Fruit fly (Drosophila melanogaster): Measurements from ENCODE around the gene Ir100a.

Gene Ir100a

DNA sequence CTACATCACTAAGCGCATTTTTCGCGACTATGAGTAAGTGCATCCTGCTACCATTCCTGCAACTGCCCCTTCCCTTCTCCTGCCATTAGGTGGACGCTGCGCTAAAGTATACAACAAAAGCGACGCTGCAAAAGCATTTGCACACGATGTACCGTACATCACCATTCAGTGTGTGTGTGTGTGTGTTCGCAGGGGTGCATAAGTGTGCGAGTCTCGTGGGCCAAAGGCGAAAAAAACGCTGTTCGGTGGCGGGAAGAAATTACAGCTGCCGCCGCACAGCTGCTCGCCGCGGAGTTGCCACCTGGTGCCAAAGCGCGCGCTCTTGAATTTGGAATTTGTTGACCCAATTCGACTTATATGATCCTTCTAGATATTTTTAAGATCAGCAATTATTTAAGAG, 6.3 kb upstream of the Ir100a start (continued):
- TF ChIP-seq Doc3 (GFP tag; IDR thresholded peaks at IDR 0.05; ENCODE audit: partially characterized antibody): 0 out of 3 replicates have a peak, but pooled peaks have one; percentile 14
- no peak for TF ChIP-seq cato (GFP tag; optimal IDR thresholded peaks at IDR 0.05; ENCODE audit: borderline replicate concordance)
- no peak for TF ChIP-seq CG5245 (GFP tag; optimal IDR thresholded peaks at IDR 0.05)
- TF ChIP-seq row (GFP tag; IDR thresholded peaks at IDR 0.05): no peak; the same call in 2 of the 3 replicates
- no peak for TF ChIP-seq CG18262 (tag; optimal IDR thresholded peaks at IDR 0.05)
- no peak for TF ChIP-seq bsh (GFP tag; optimal IDR thresholded peaks at IDR 0.05)
- TF ChIP-seq ash1 (GFP tag; optimal IDR thresholded peaks at IDR 0.05): no peak
- peak; percentile 77 for TF ChIP-seq Hr3 (GFP tag; optimal IDR thresholded peaks at IDR 0.05)
- TF ChIP-seq CG8924 (tag; optimal IDR thresholded peaks at IDR 0.05): peak; percentile 6
- no peak for TF ChIP-seq Gug (GFP tag; IDR thresholded peaks at IDR 0.05)
- peak; percentile 89 for TF ChIP-seq dm (GFP tag; optimal IDR thresholded peaks at IDR 0.05)
- peak; percentile 4; the same call in 1 of the 2 replicates for TF ChIP-seq CG13287 (GFP tag; IDR thresholded peaks at IDR 0.05; ENCODE audit: partially characterized antibody)
- no peak for TF ChIP-seq corto (GFP tag; optimal IDR thresholded peaks at IDR 0.05)
- TF ChIP-seq nerfin-1 (tag; optimal IDR thresholded peaks at IDR 0.05): peak; percentile 82
- TF ChIP-seq Fer1 (GFP tag; optimal IDR thresholded peaks at IDR 0.05): no peak
- TF ChIP-seq CG13775 (GFP tag; optimal IDR thresholded peaks at IDR 0.05): no peak
- no peak for TF ChIP-seq vfl (GFP tag; optimal IDR thresholded peaks at IDR 0.05)
- TF ChIP-seq CG2116 (GFP tag; optimal IDR thresholded peaks at IDR 0.05): peak; percentile 39
- TF ChIP-seq MESR4 (GFP tag; optimal IDR thresholded peaks at IDR 0.05): peak; percentile 16
- TF ChIP-seq HmgD (GFP tag; optimal IDR thresholded peaks at IDR 0.05): peak; percentile 4
- no peak for TF ChIP-seq CG8944 (GFP tag; optimal IDR thresholded peaks at IDR 0.05)
- peak; percentile 48; the same call in 1 of the 3 replicates for TF ChIP-seq mld (GFP tag; IDR thresholded peaks at IDR 0.05; ENCODE audit: partially characterized antibody)
- 0 out of 3 replicates have a peak, but pooled peaks have one; percentile 17 for TF ChIP-seq Dbx (GFP tag; IDR thresholded peaks at IDR 0.05)
- no peak for TF ChIP-seq CG4328 (GFP tag; optimal IDR thresholded peaks at IDR 0.05)
- TF ChIP-seq CG7357 (GFP tag; IDR thresholded peaks at IDR 0.05): no peak
- TF ChIP-seq dysf (GFP tag; IDR thresholded peaks at IDR 0.05): no peak
- TF ChIP-seq klu (GFP tag; IDR thresholded peaks at IDR 0.05): no peak
- peak; percentile 23 for TF ChIP-seq Max (GFP tag; optimal IDR thresholded peaks at IDR 0.05)
- TF ChIP-seq Sry-δ (GFP tag; optimal IDR thresholded peaks at IDR 0.05): peak; percentile 16
- TF ChIP-seq Sry-β (GFP tag; optimal IDR thresholded peaks at IDR 0.05): peak; percentile 72
- no peak for TF ChIP-seq CG1792 (GFP tag; optimal IDR thresholded peaks at IDR 0.05)
- TF ChIP-seq gfzf (GFP tag; optimal IDR thresholded peaks at IDR 0.05): no peak
- TF ChIP-seq Rfx (GFP tag; IDR thresholded peaks at IDR 0.05): peak; percentile 40; the same call in 1 of the 2 replicates
- 0 out of 2 replicates have a peak, but pooled peaks have one; percentile 18 for TF ChIP-seq CG3847 (GFP tag; IDR thresholded peaks at IDR 0.05)
- peak; percentile 81 for TF ChIP-seq CG15514 (GFP tag; optimal IDR thresholded peaks at IDR 0.05)
- TF ChIP-seq sug (tag; optimal IDR thresholded peaks at IDR 0.05): peak; percentile 96
- no peak for TF ChIP-seq CG10147 (GFP tag; optimal IDR thresholded peaks at IDR 0.05)
- TF ChIP-seq CG15601 (tag; optimal IDR thresholded peaks at IDR 0.05): no peak
- peak; percentile 24 for TF ChIP-seq ewg (GFP tag; optimal IDR thresholded peaks at IDR 0.05)
- TF ChIP-seq CoRest (tag; optimal IDR thresholded peaks at IDR 0.05): no peak
- TF ChIP-seq CG30020 (tag; optimal IDR thresholded peaks at IDR 0.05): peak; percentile 54
- TF ChIP-seq HmgZ (tag; optimal IDR thresholded peaks at IDR 0.05): peak; percentile 60
- TF ChIP-seq CG6791 (GFP tag; IDR thresholded peaks at IDR 0.05; ENCODE audit: partially characterized antibody): 0 out of 3 replicates have a peak, but pooled peaks have one; percentile 40
- TF ChIP-seq Dref (GFP tag; IDR thresholded peaks at IDR 0.05): peak; percentile 45; the same call in 1 of the 2 replicates
- TF ChIP-seq CG7987 (GFP tag; optimal IDR thresholded peaks at IDR 0.05): no peak
- no peak for TF ChIP-seq CG10979 (tag; optimal IDR thresholded peaks at IDR 0.05)
- peak; percentile 89 for TF ChIP-seq Med (GFP tag)
- peak; percentile 26; the same call in 1 of the 2 replicates for TF ChIP-seq Bgb (GFP tag; IDR thresholded peaks at IDR 0.05; ENCODE audit: partially characterized antibody)
- TF ChIP-seq CG6272 (GFP tag; IDR thresholded peaks at IDR 0.05): no peak

Data from whole organism, embryonic.